Worm (Caenorhabditis elegans) whole organism, mixed stage, embryonic: ENCODE measurements around the gene srt-16.

Source experiments
- blmp-1 ChIP-seq: fragments of 150-350 bp; optimal IDR thresholded peaks from 2 replicates; lab custom pipeline; 2014; ENCODE audit warnings: missing biosample characterization, missing genetic modification characterization
- ceh-83 ChIP-seq: fragments of 200-800 bp; sonication (Bioruptor generic); optimal IDR thresholded peaks from 2 replicates; lab custom pipeline; 2018; ENCODE audit warnings: mild to moderate bottlenecking, missing genetic modification characterization, missing compliant biosample characterization
- lin-32 ChIP-seq: fragments of 200-800 bp; sonication (Bioruptor generic); optimal IDR thresholded peaks from 2 replicates; lab custom pipeline; 2018; ENCODE audit warnings: mild to moderate bottlenecking, missing genetic modification characterization, missing compliant biosample characterization
- lsy-2 ChIP-seq: fragments of 150-350 bp; optimal IDR thresholded peaks from 2 replicates; lab custom pipeline; 2014; ENCODE audit warnings: missing biosample characterization, missing genetic modification characterization
- mep-1 ChIP-seq: fragments of 150-350 bp; optimal IDR thresholded peaks from 2 replicates; lab custom pipeline; 2017; ENCODE audit warnings: missing biosample characterization, missing genetic modification reagents, missing genetic modification characterization, inconsistent platforms
- nhr-237 ChIP-seq: fragments of 150-350 bp; optimal IDR thresholded peaks from 2 replicates; lab custom pipeline; 2014; ENCODE audit warnings: missing biosample characterization, missing genetic modification characterization
- nhr-28 ChIP-seq: fragments of 150-350 bp; optimal IDR thresholded peaks from 2 replicates; lab custom pipeline; 2014; ENCODE audit warnings: missing biosample characterization, missing genetic modification characterization
- pha-4 ChIP-seq: fragments of 150-350 bp; optimal IDR thresholded peaks from 2 replicates; lab custom pipeline; 2018; ENCODE audit warnings: missing biosample characterization, missing genetic modification reagents, missing genetic modification characterization
- sptf-1 ChIP-seq: sonication (generic microtip); optimal IDR thresholded peaks from 2 replicates; lab custom pipeline; 2017; ENCODE audit warnings: mild to moderate bottlenecking, missing genetic modification characterization, moderate library complexity, missing compliant biosample characterization
- unc-39 ChIP-seq: fragments of 150-350 bp; optimal IDR thresholded peaks from 2 replicates; lab custom pipeline; 2014; ENCODE audit warnings: missing biosample characterization, missing genetic modification characterization

ce11 chrV:3112198-3112597 lies 47.9 kb upstream of the srt-16 start:
- no peak for TF ChIP-seq nhr-28 (tag; lab: Kevin White, UChicago)
- no peak for TF ChIP-seq nhr-237 (tag; lab: Kevin White, UChicago)
- no peak for TF ChIP-seq pha-4 (tag; lab: Kevin White, UChicago)
- no peak for TF ChIP-seq blmp-1
- no peak for TF ChIP-seq unc-39
- TF ChIP-seq lin-32 (GFP tag; lab: Kevin White, UChicago), result no peak
- TF ChIP-seq lsy-2 (tag; lab: Kevin White, UChicago), result no peak
- no peak for TF ChIP-seq sptf-1
- TF ChIP-seq ceh-83, result no peak
- no peak for TF ChIP-seq mep-1
